Fruit fly (Drosophila melanogaster): ENCODE data around the gene SNF4Agamma.

The SNF4Agamma gene

dm6 chr3R:21186606-21187393, 46.3 kb downstream of the SNF4Agamma start (continued):
- TF ChIP-seq CG6792 (GFP tag; optimal IDR thresholded peaks at IDR 0.05) (no peak), acj6 (GFP tag; optimal IDR thresholded peaks at IDR 0.05) (peak; percentile 34), lz (GFP tag; optimal IDR thresholded peaks at IDR 0.05) (peak; percentile 37), CG6276 (GFP tag; optimal IDR thresholded peaks at IDR 0.05) (peak; percentile 40), pdm3 (GFP tag; optimal IDR thresholded peaks at IDR 0.05) (peak; percentile 43), Smox (GFP tag; optimal IDR thresholded peaks at IDR 0.05) (peak; percentile 49), spab (GFP tag; optimal IDR thresholded peaks at IDR 0.05) (peak; percentile 48), CG3032 (tag; optimal IDR thresholded peaks at IDR 0.05) (no peak), CG6808 (GFP tag; optimal IDR thresholded peaks at IDR 0.05) (peak; percentile 55), cyc (GFP tag; optimal IDR thresholded peaks at IDR 0.05) (peak; percentile 41), CG1621 (tag; optimal IDR thresholded peaks at IDR 0.05) (no peak), fd59A (GFP tag; optimal IDR thresholded peaks at IDR 0.05) (peak; percentile 19), salr (GFP tag; optimal IDR thresholded peaks at IDR 0.05) (peak in 1 of 2 experiments; percentile 52), vri (GFP tag; optimal IDR thresholded peaks at IDR 0.05) (no peak), CG15336 (GFP tag; IDR thresholded peaks at IDR 0.05) (peak; percentile 44; the same call in 1 of the 2 replicates)

- TF ChIP-seq CG15336 (GFP tag; IDR thresholded peaks at IDR 0.05) (no peak), vri (GFP tag; optimal IDR thresholded peaks at IDR 0.05) (peak; percentile 96), fkh (GFP tag; optimal IDR thresholded peaks at IDR 0.05) (peak; percentile 44), CG6276 (GFP tag; optimal IDR thresholded peaks at IDR 0.05) (peak; percentile 30)
Measured at dm6 chr3R:21187394-21188392, 47.2 kb downstream of the SNF4Agamma start.

dm6 chr3R:21188540-21189276, 48.2 kb downstream of the SNF4Agamma start:
- TF ChIP-seq Eip93F (GFP tag; optimal IDR thresholded peaks at IDR 0.05) (peak; percentile 48), spab (GFP tag; optimal IDR thresholded peaks at IDR 0.05) (no peak), Smox (GFP tag; optimal IDR thresholded peaks at IDR 0.05) (no peak), CG6276 (GFP tag; optimal IDR thresholded peaks at IDR 0.05) (peak; percentile 46), dsx (GFP tag; optimal IDR thresholded peaks at IDR 0.05; ENCODE audit: poor library complexity, severe bottlenecking) (peak; percentile 40), fd59A (GFP tag; optimal IDR thresholded peaks at IDR 0.05) (no peak), CG7368 (GFP tag; optimal IDR thresholded peaks at IDR 0.05) (peak; percentile 22), pdm3 (GFP tag; optimal IDR thresholded peaks at IDR 0.05) (no peak), Eip75B (GFP tag; optimal IDR thresholded peaks at IDR 0.05) (peak; percentile 8), Sox14 (GFP tag; optimal IDR thresholded peaks at IDR 0.05) (peak; percentile 26), Hr38 (GFP tag; optimal IDR thresholded peaks at IDR 0.05) (no peak), cyc (GFP tag; optimal IDR thresholded peaks at IDR 0.05) (no peak), CG34406 (GFP tag; optimal IDR thresholded peaks at IDR 0.05) (no peak), CG31627 (GFP tag; optimal IDR thresholded peaks at IDR 0.05) (no peak), Ets21C (GFP tag; optimal IDR thresholded peaks at IDR 0.05) (no peak), OdsH (GFP tag; optimal IDR thresholded peaks at IDR 0.05) (no peak), acj6 (GFP tag; optimal IDR thresholded peaks at IDR 0.05) (no peak), ss (GFP tag; optimal IDR thresholded peaks at IDR 0.05) (peak; percentile 42 to 60), CG11294 (GFP tag; IDR thresholded peaks at IDR 0.05) (no peak; the same call in 1 of the 2 replicates), Hr4 (GFP tag; optimal IDR thresholded peaks at IDR 0.05) (no peak), dac (GFP tag; optimal IDR thresholded peaks at IDR 0.05) (no peak), CG1621 (tag; optimal IDR thresholded peaks at IDR 0.05) (peak; percentile 36), CG15336 (GFP tag; IDR thresholded peaks at IDR 0.05) (0 out of 2 replicates have a peak, but pooled peaks have one; percentile 28), Sox15 (GFP tag; optimal IDR thresholded peaks at IDR 0.05) (no peak), fd85E (GFP tag; optimal IDR thresholded peaks at IDR 0.05) (no peak), CG9139 (GFP tag; optimal IDR thresholded peaks at IDR 0.05) (peak; percentile 53), CG3032 (tag; optimal IDR thresholded peaks at IDR 0.05) (peak; percentile 18), CG4318 (GFP tag; optimal IDR thresholded peaks at IDR 0.05) (no peak), Hr39 (GFP tag; optimal IDR thresholded peaks at IDR 0.05) (no peak), CG6163 (GFP tag; IDR thresholded peaks at IDR 0.05) (peak; percentile 57; the same call in 2 of the 3 replicates), esn (GFP tag; optimal IDR thresholded peaks at IDR 0.05) (peak; percentile 13), CG11902 (GFP tag; optimal IDR thresholded peaks at IDR 0.05) (no peak), CG10669 (GFP tag; optimal IDR thresholded peaks at IDR 0.05) (no peak), CG8632 (GFP tag; optimal IDR thresholded peaks at IDR 0.05) (no peak)
